Fruit fly (Drosophila melanogaster) whole organism, embryonic: ENCODE measurements around the gene CG13928.

Experiments used
- Asciz ChIP-seq: fragments of 200-800 bp; sonication (Bioruptor generic); optimal IDR thresholded peaks from 2 replicates; lab custom pipeline; 2017; ENCODE audit warnings: missing biosample characterization, mild to moderate bottlenecking, missing genetic modification characterization, missing genetic modification reagents
- Atf-2 ChIP-seq: fragments of 200-800 bp; sonication (Bioruptor generic); optimal IDR thresholded peaks from 2 replicates; lab custom pipeline; 2016; ENCODE audit warnings: missing biosample characterization, missing genetic modification characterization
- CG10321 ChIP-seq: fragments of 200-800 bp; sonication (Bioruptor generic); IDR thresholded peaks from 2 replicates; pipeline ENCODE4 v1.3.6; 2022; ENCODE audit warnings: missing biosample characterization, missing genetic modification characterization
- CG10654 ChIP-seq: fragments of 200-800 bp; sonication (Bioruptor generic); optimal IDR thresholded peaks from 2 replicates; lab custom pipeline; 2016; ENCODE audit warnings: missing biosample characterization, missing genetic modification characterization
- CG12104 ChIP-seq: fragments of 200-800 bp; sonication (Bioruptor generic); optimal IDR thresholded peaks from 3 replicates; lab custom pipeline; 2016; ENCODE audit warnings: missing biosample characterization, missing genetic modification characterization
- CG12236 ChIP-seq: fragments of 200-800 bp; sonication (Bioruptor generic); optimal IDR thresholded peaks from 2 replicates; lab custom pipeline; 2016; ENCODE audit warnings: missing biosample characterization, missing genetic modification characterization
- CG13424 ChIP-seq: fragments of 200-800 bp; sonication (Bioruptor generic); optimal IDR thresholded peaks from 2 replicates; lab custom pipeline; 2019; ENCODE audit warnings: missing biosample characterization, mild to moderate bottlenecking, missing genetic modification characterization, moderate library complexity
- CG15479 ChIP-seq: fragments of 200-800 bp; sonication (Bioruptor generic); optimal IDR thresholded peaks from 3 replicates; lab custom pipeline; 2019; ENCODE audit warnings: missing biosample characterization, mild to moderate bottlenecking, missing genetic modification characterization, moderate library complexity
- CG15601 ChIP-seq: fragments of 200-800 bp; sonication (Bioruptor generic); optimal IDR thresholded peaks from 3 replicates; lab custom pipeline; 2019; ENCODE audit warnings: missing biosample characterization, mild to moderate bottlenecking, missing genetic modification characterization, moderate library complexity
- CG17328 ChIP-seq: fragments of 200-800 bp; sonication (Bioruptor generic); IDR thresholded peaks from 2 replicates; pipeline ENCODE4 v1.3.6; 2022; ENCODE audit warnings: missing biosample characterization, missing genetic modification characterization
- CG17359 ChIP-seq: fragments of 200-800 bp; sonication (Bioruptor generic); optimal IDR thresholded peaks from 3 replicates; lab custom pipeline; 2018; ENCODE audit warnings: missing biosample characterization, mild to moderate bottlenecking, missing genetic modification characterization, moderate library complexity
- CG17912 ChIP-seq: fragments of 200-800 bp; sonication (Bioruptor generic); optimal IDR thresholded peaks from 2 replicates; lab custom pipeline; 2018; ENCODE audit warnings: missing biosample characterization, mild to moderate bottlenecking, missing genetic modification characterization
- CG18262 ChIP-seq: fragments of 200-800 bp; optimal IDR thresholded peaks from 3 replicates; lab custom pipeline; 2019; ENCODE audit warnings: missing biosample characterization, mild to moderate bottlenecking, missing genetic modification characterization, moderate library complexity
- CG2712 ChIP-seq: fragments of 200-800 bp; optimal IDR thresholded peaks from 3 replicates; lab custom pipeline; 2019; ENCODE audit warnings: missing biosample characterization, mild to moderate bottlenecking, missing genetic modification characterization, moderate library complexity
- CG31441 ChIP-seq: fragments of 200-800 bp; sonication (Bioruptor generic); IDR thresholded peaks from 2 replicates; pipeline ENCODE4 v1.3.6; 2022; ENCODE audit warnings: missing biosample characterization, missing genetic modification characterization
- CG4820 ChIP-seq: fragments of 200-800 bp; sonication (Bioruptor generic); optimal IDR thresholded peaks from 3 replicates; lab custom pipeline; 2016; ENCODE audit warnings: missing biosample characterization, missing genetic modification characterization
- CG6175 ChIP-seq: fragments of 200-800 bp; sonication (Bioruptor generic); IDR thresholded peaks from 3 replicates; pipeline ENCODE4 v1.3.6; 2022; ENCODE audit warnings: missing biosample characterization, missing genetic modification characterization
- CG6854 ChIP-seq: fragments of 200-800 bp; sonication (Bioruptor generic); optimal IDR thresholded peaks from 3 replicates; lab custom pipeline; 2017; ENCODE audit warnings: missing biosample characterization, mild to moderate bottlenecking, missing genetic modification characterization
- CG7786 ChIP-seq: fragments of 200-800 bp; sonication (Bioruptor generic); optimal IDR thresholded peaks from 2 replicates; lab custom pipeline; 2016; ENCODE audit warnings: missing biosample characterization, missing genetic modification characterization
- CG9797 ChIP-seq: fragments of 200-800 bp; sonication (Bioruptor generic); optimal IDR thresholded peaks from 3 replicates; lab custom pipeline; 2018; ENCODE audit warnings: missing biosample characterization, mild to moderate bottlenecking, missing genetic modification characterization
- CoRest ChIP-seq: fragments of 200-800 bp; sonication (Bioruptor generic); optimal IDR thresholded peaks from 3 replicates; lab custom pipeline; 2018; ENCODE audit warnings: missing biosample characterization, mild to moderate bottlenecking, missing genetic modification characterization, moderate library complexity
- D19A ChIP-seq: fragments of 200-800 bp; optimal IDR thresholded peaks from 3 replicates; lab custom pipeline; 2019; ENCODE audit warnings: missing biosample characterization, mild to moderate bottlenecking, missing genetic modification characterization, moderate library complexity
- Dek ChIP-seq: fragments of 200-800 bp; sonication (Bioruptor generic); optimal IDR thresholded peaks from 3 replicates; lab custom pipeline; 2019; ENCODE audit warnings: missing biosample characterization, mild to moderate bottlenecking, missing genetic modification characterization, moderate library complexity
- Fer2 ChIP-seq: fragments of 200-800 bp; sonication (Bioruptor generic); optimal IDR thresholded peaks from 2 replicates; lab custom pipeline; 2018; ENCODE audit warnings: missing biosample characterization, mild to moderate bottlenecking, missing genetic modification characterization, moderate library complexity
- HHEX ChIP-seq: fragments of 200-800 bp; sonication (Bioruptor generic); optimal IDR thresholded peaks from 3 replicates; lab custom pipeline; 2017; ENCODE audit warnings: missing biosample characterization, mild to moderate bottlenecking, missing genetic modification characterization, missing genetic modification reagents
- MESR4 ChIP-seq: fragments of 200-800 bp; sonication (Bioruptor generic); optimal IDR thresholded peaks from 2 replicates; lab custom pipeline; 2018; ENCODE audit warnings: missing biosample characterization, mild to moderate bottlenecking, missing genetic modification characterization, moderate library complexity
- MTF-1 ChIP-seq: fragments of 200-800 bp; sonication (Bioruptor generic); optimal IDR thresholded peaks from 2 replicates; lab custom pipeline; 2018; ENCODE audit warnings: missing biosample characterization, mild to moderate bottlenecking, missing genetic modification characterization, borderline replicate concordance
- Med ChIP-seq: fragments of 200-800 bp; sonication (Bioruptor generic); peaks from one replicate; lab custom pipeline; 2016; ENCODE audit warnings: missing biosample characterization, missing genetic modification characterization, mild to moderate bottlenecking, inconsistent platforms, moderate library complexity
- Meics ChIP-seq: fragments of 200-800 bp; sonication (Bioruptor generic); optimal IDR thresholded peaks from 2 replicates; lab custom pipeline; 2017; ENCODE audit warnings: missing biosample characterization, mild to moderate bottlenecking, missing genetic modification characterization
- Nf-YB ChIP-seq: fragments of 200-800 bp; sonication (Bioruptor generic); optimal IDR thresholded peaks from 3 replicates; lab custom pipeline; 2019; ENCODE audit warnings: missing biosample characterization, mild to moderate bottlenecking, missing genetic modification characterization, moderate library complexity
- br ChIP-seq: fragments of >200 bp; optimal IDR thresholded peaks from 2 replicates; lab custom pipeline; 2017
- chinmo ChIP-seq: fragments of 200-800 bp; sonication (Bioruptor generic); IDR thresholded peaks from 4 replicates; pipeline ENCODE4 v1.3.6; 2022; ENCODE audit warnings: missing biosample characterization, missing genetic modification characterization; ENCODE audit not compliant: partially characterized antibody
- eyg ChIP-seq: fragments of 200-800 bp; sonication (Bioruptor generic); optimal IDR thresholded peaks from 3 replicates; lab custom pipeline; 2016; ENCODE audit warnings: missing biosample characterization, missing genetic modification characterization
- grau ChIP-seq: fragments of 200-800 bp; optimal IDR thresholded peaks from 3 replicates; lab custom pipeline; 2019; ENCODE audit warnings: missing biosample characterization, mild to moderate bottlenecking, missing genetic modification characterization, moderate library complexity
- jing ChIP-seq: fragments of 200-800 bp; sonication (Bioruptor generic); optimal IDR thresholded peaks from 2 replicates; lab custom pipeline; 2018; ENCODE audit warnings: missing biosample characterization, mild to moderate bottlenecking, missing genetic modification characterization
- mirr ChIP-seq: fragments of 200-800 bp; sonication (Bioruptor generic); optimal IDR thresholded peaks from 3 replicates; lab custom pipeline; 2018; ENCODE audit warnings: missing biosample characterization, mild to moderate bottlenecking, missing genetic modification characterization
- pan ChIP-seq, 4 experiments: fragments of >200 bp in 3 of 4; fragments of 200-800 bp in 1 of 4; sonication (Bioruptor generic) in 1 of 4; optimal IDR thresholded peaks in 3 of 4; IDR thresholded peaks in 1 of 4; 2 replicates each; pipeline versions ENCODE4 v1.3.6 to Lab custom; 2017 to 2022; ENCODE audit warnings: missing biosample characterization in 2 of 4, missing genetic modification characterization in 2 of 4, mixed read lengths in 1 of 4
- pum ChIP-seq: fragments of 200-800 bp; sonication (Bioruptor generic); optimal IDR thresholded peaks from 2 replicates; lab custom pipeline; 2016; ENCODE audit warnings: missing biosample characterization, missing genetic modification characterization
- ranshi ChIP-seq: fragments of 200-800 bp; sonication (Bioruptor generic); IDR thresholded peaks from 2 replicates; pipeline ENCODE4 v1.3.6; 2022; ENCODE audit warnings: missing biosample characterization, missing genetic modification characterization
- row ChIP-seq: fragments of 200-800 bp; sonication (Bioruptor generic); IDR thresholded peaks from 3 replicates; pipeline ENCODE4 v1.3.6; 2022; ENCODE audit warnings: missing biosample characterization, missing genetic modification characterization
- sc ChIP-seq, 3 experiments: fragments of >200 bp in 2 of 3; fragments of 200-800 bp in 1 of 3; sonication (Bioruptor generic) in 1 of 3; optimal IDR thresholded peaks; 2 replicates in 2 of 3; 3 replicates in 1 of 3; lab custom pipeline; 2017; ENCODE audit warnings: mild to moderate bottlenecking in 1 of 3, missing biosample characterization in 1 of 3, missing genetic modification characterization in 1 of 3, missing genetic modification reagents in 1 of 3
- schlank ChIP-seq: fragments of 200-800 bp; sonication (Bioruptor generic); optimal IDR thresholded peaks from 2 replicates; lab custom pipeline; 2018; ENCODE audit warnings: missing biosample characterization, mild to moderate bottlenecking, missing genetic modification characterization
- sd ChIP-seq: fragments of 200-800 bp; sonication (Bioruptor generic); optimal IDR thresholded peaks from 3 replicates; lab custom pipeline; 2018; ENCODE audit warnings: missing biosample characterization, mild to moderate bottlenecking, missing genetic modification characterization, moderate library complexity
- slou ChIP-seq: fragments of 200-800 bp; sonication (Bioruptor generic); optimal IDR thresholded peaks from 3 replicates; lab custom pipeline; 2016; ENCODE audit warnings: missing biosample characterization, missing genetic modification characterization
- sr ChIP-seq: fragments of 200-800 bp; sonication (Bioruptor generic); IDR thresholded peaks from 3 replicates; pipeline ENCODE4 v1.3.6; 2022; ENCODE audit warnings: missing biosample characterization, missing genetic modification characterization
- tap ChIP-seq: fragments of 200-800 bp; optimal IDR thresholded peaks from 3 replicates; lab custom pipeline; 2019; ENCODE audit warnings: missing biosample characterization, mild to moderate bottlenecking, missing genetic modification characterization, moderate library complexity
- tna ChIP-seq: fragments of 200-800 bp; sonication (Bioruptor generic); IDR thresholded peaks from 2 replicates; pipeline ENCODE4 v1.3.6; 2022; ENCODE audit warnings: missing biosample characterization, missing genetic modification characterization; ENCODE audit not compliant: partially characterized antibody
- toy ChIP-seq: fragments of 200-800 bp; sonication (Bioruptor generic); IDR thresholded peaks from 2 replicates; pipeline ENCODE4 v1.3.6; 2022; ENCODE audit warnings: missing biosample characterization, missing genetic modification characterization

The CG13928 gene

DNA sequence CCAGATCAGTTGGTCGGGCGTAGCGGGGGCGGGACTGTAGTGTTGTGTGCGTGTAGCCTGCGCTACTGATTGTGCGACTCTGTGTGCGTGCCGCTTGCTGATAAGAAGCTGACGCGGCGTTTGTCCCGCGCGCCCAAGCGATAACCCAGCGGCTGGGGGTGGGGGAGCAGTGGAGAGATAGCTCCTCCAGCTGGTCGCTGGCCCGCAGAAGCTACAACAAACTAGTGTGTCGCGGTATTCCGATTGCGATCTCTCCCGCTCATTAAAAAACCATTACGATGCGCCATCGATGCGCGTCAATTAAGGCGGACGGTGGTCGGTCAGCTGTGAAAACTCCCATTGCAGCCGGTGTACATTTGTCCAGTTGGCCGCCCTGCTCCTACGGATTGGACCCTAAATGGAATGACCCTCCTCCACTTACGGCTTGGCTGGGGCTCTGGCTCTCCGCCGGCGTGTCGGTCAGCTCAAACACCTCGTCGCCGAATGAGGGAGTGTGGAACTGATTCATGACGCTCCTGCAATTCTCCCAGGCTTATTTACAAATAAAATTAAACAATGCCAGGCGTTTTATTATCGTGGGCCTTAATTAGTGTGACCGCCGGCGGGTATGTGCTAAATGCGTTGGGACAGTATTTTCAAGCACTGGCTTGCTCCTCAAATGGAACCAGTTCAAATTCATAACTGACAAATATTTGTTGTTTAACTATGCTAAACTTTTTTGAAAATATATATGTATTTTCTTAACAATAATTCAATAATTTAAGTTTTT lies 25.9 kb downstream of the CG13928 start, which contains the start of gene CG12104 (continued):
- TF ChIP-seq jing (GFP tag; lab: Kevin White, UChicago) = no peak
- TF ChIP-seq CG9797 (GFP tag; lab: Kevin White, UChicago) = peak; percentile 74
- peak; percentile 64 for TF ChIP-seq mirr (GFP tag; lab: Kevin White, UChicago)
- TF ChIP-seq row = peak; percentile 71
- no peak for TF ChIP-seq sd (tag; lab: Kevin White, UChicago)
- TF ChIP-seq chinmo (GFP tag; lab: Robert Waterston, UW) = peak; percentile 70; the same call in 1 of the 4 replicates
- TF ChIP-seq CG7786 (GFP tag; lab: Kevin White, UChicago) = no peak
- TF ChIP-seq pan (optimal IDR thresholded peaks at IDR 0.05; lab: Kevin White, UChicago) = no peak
- no peak for TF ChIP-seq pan (GFP tag; optimal IDR thresholded peaks at IDR 0.05 in 1 of 2, IDR thresholded peaks at IDR 0.05 in 1 of 2)
- no peak for TF ChIP-seq ranshi (GFP tag; lab: Robert Waterston, UW)
- peak; percentile 48 for TF ChIP-seq CG2712 (tag; lab: Kevin White, UChicago)
- no peak for TF ChIP-seq CG10654 (GFP tag; lab: Kevin White, UChicago)
- TF ChIP-seq CG15479 (GFP tag; lab: Kevin White, UChicago) = peak; percentile 91
- TF ChIP-seq CG4820 (GFP tag; lab: Kevin White, UChicago) = no peak
- TF ChIP-seq schlank = no peak
- TF ChIP-seq Fer2 = no peak
- TF ChIP-seq CoRest = peak; percentile 42
- TF ChIP-seq HHEX (GFP tag; lab: Kevin White, UChicago) = no peak
- no peak for TF ChIP-seq Atf-2 (GFP tag; lab: Kevin White, UChicago)
- no peak for TF ChIP-seq CG12236 (GFP tag; lab: Kevin White, UChicago)
- no peak for TF ChIP-seq CG10321 (GFP tag; lab: Robert Waterston, UW)
- TF ChIP-seq Nf-YB (GFP tag; lab: Kevin White, UChicago) = no peak
- TF ChIP-seq slou (GFP tag; lab: Kevin White, UChicago) = no peak
- no peak for TF ChIP-seq tap (tag; lab: Kevin White, UChicago)
- no peak for TF ChIP-seq br (lab: Kevin White, UChicago)
- peak; percentile 88 for TF ChIP-seq CG12104 (GFP tag; lab: Kevin White, UChicago)
- TF ChIP-seq CG31441 (GFP tag; lab: Robert Waterston, UW) = peak; percentile 54
- TF ChIP-seq MESR4 (GFP tag; lab: Kevin White, UChicago) = peak; percentile 62
- TF ChIP-seq sr (GFP tag; lab: Robert Waterston, UW) = no peak
- no peak for TF ChIP-seq D19A (tag; lab: Kevin White, UChicago)
- no peak for TF ChIP-seq Dek (tag; lab: Kevin White, UChicago)
- TF ChIP-seq tna = no peak
- peak; percentile 37 for TF ChIP-seq grau
- TF ChIP-seq CG15601 (tag; lab: Kevin White, UChicago) = no peak
- TF ChIP-seq CG13424 = no peak
- 0 out of 2 replicates have a peak, but pooled peaks have one; percentile 7 for TF ChIP-seq CG17328
- no peak for TF ChIP-seq CG6175 (GFP tag; lab: Robert Waterston, UW)
- TF ChIP-seq pum = no peak
- no peak for TF ChIP-seq CG6854 (GFP tag; lab: Kevin White, UChicago)
- TF ChIP-seq toy (GFP tag; lab: Robert Waterston, UW) = no peak
- peak; percentile 16 for TF ChIP-seq CG18262 (tag; lab: Kevin White, UChicago)
- no peak for TF ChIP-seq Asciz (GFP tag; lab: Kevin White, UChicago)
- TF ChIP-seq Meics (GFP tag; lab: Kevin White, UChicago) = no peak
- TF ChIP-seq sc (optimal IDR thresholded peaks at IDR 0.05; lab: Kevin White, UChicago) = no peak
- TF ChIP-seq sc (GFP tag; optimal IDR thresholded peaks at IDR 0.05; lab: Kevin White, UChicago) = no peak
- TF ChIP-seq eyg (GFP tag; lab: Kevin White, UChicago) = no peak
- TF ChIP-seq CG17912 (GFP tag; lab: Kevin White, UChicago) = no peak
- no peak for TF ChIP-seq CG17359 (tag; lab: Kevin White, UChicago)
- TF ChIP-seq MTF-1 (GFP tag; lab: Kevin White, UChicago) = no peak
- TF ChIP-seq Med = peak; percentile 82
